Worm (Caenorhabditis elegans): ENCODE results near the gene EEED8.15.

The EEED8.15 gene

ce11 chrII:5384282-5384681, 34.7 kb upstream of the EEED8.15 start:
- TF ChIP-seq ceh-13 (GFP tag; optimal IDR thresholded peaks at IDR 0.05) (no peak), sea-1 (GFP tag; conservative IDR thresholded peaks at IDR 0.05) (no peak), B0310.2 (tag; optimal IDR thresholded peaks at IDR 0.05) (no peak), aly-1 (tag; optimal IDR thresholded peaks at IDR 0.05) (no peak), tra-4 (tag; optimal IDR thresholded peaks at IDR 0.05) (no peak), ceh-36 (tag; optimal IDR thresholded peaks at IDR 0.05) (no peak), scrt-1 (GFP tag; IDR thresholded peaks at IDR 0.05) (no peak), ets-7 (tag; optimal IDR thresholded peaks at IDR 0.05) (no peak), pes-1 (GFP tag; IDR thresholded peaks at IDR 0.05) (no peak), ama-1 (optimal IDR thresholded peaks at IDR 0.05) (no peak), flt-1 (GFP tag; IDR thresholded peaks at IDR 0.05) (no peak), tbx-11 (GFP tag; IDR thresholded peaks at IDR 0.05) (no peak)

- TF ChIP-seq ceh-36 (tag; optimal IDR thresholded peaks at IDR 0.05) (no peak), aly-1 (tag; optimal IDR thresholded peaks at IDR 0.05) (no peak), sea-1 (GFP tag; conservative IDR thresholded peaks at IDR 0.05) (no peak), ceh-13 (GFP tag; optimal IDR thresholded peaks at IDR 0.05) (no peak), F13C5.2 (tag; optimal IDR thresholded peaks at IDR 0.05) (no peak), ets-7 (tag; optimal IDR thresholded peaks at IDR 0.05) (no peak), ama-1 (optimal IDR thresholded peaks at IDR 0.05) (no peak), tra-4 (tag; optimal IDR thresholded peaks at IDR 0.05) (no peak), tbx-37 (GFP tag; conservative IDR thresholded peaks at IDR 0.05) (no peak), scrt-1 (GFP tag; IDR thresholded peaks at IDR 0.05) (no peak), hmbx-1 (tag; optimal IDR thresholded peaks at IDR 0.05) (no peak), B0310.2 (tag; optimal IDR thresholded peaks at IDR 0.05) (no peak)
Measured at ce11 chrII:5387217-5387616, 31.8 kb upstream of the EEED8.15 start, which contains the start of gene ccpp-6. Gene ccpp-6, minus strand, starts transcription at chrII:5387317.

ce11 chrII:5388786-5389421, 30.1 kb upstream of the EEED8.15 start, which contains the start of gene rsp-4:
Gene rsp-4, minus strand, starts transcription at chrII:5388836.
- TF ChIP-seq tbx-11 (GFP tag; IDR thresholded peaks at IDR 0.05) (no peak), hnd-1 (tag; optimal IDR thresholded peaks at IDR 0.05) (no peak), pes-1 (GFP tag; IDR thresholded peaks at IDR 0.05) (no peak), F13C5.2 (tag; optimal IDR thresholded peaks at IDR 0.05) (no peak), B0310.2 (tag; optimal IDR thresholded peaks at IDR 0.05) (no peak), hmbx-1 (tag; optimal IDR thresholded peaks at IDR 0.05) (no peak), tbx-37 (GFP tag; conservative IDR thresholded peaks at IDR 0.05) (no peak), ets-7 (tag; optimal IDR thresholded peaks at IDR 0.05) (no peak), ceh-13 (GFP tag; optimal IDR thresholded peaks at IDR 0.05) (no peak), tra-4 (tag; optimal IDR thresholded peaks at IDR 0.05) (no peak)

DNA sequence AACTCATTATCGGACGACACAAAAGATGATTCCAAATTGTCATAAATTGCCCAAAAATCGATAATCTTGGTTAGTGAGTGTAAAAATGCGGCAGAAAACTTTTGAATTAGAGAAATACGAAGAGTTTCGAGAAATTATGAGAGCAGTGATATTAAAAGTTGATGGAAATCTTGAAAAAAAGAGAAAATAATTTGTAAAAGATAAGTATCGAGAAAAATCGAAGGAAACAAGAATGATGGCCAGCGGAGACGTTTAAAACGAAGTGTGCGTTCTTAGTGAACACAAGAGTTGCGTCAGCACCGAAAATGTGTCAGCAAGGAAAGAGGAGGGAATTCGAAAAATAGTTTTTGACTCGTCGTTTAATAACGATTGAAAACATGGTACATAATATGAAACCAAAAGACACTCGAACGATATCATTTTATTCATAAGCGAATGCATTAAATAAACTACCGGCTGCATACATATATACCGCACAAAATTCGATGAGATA, 29.2 kb upstream of the EEED8.15 start, which contains the start of gene ndx-6:
Gene ndx-6 (minus strand): TSS at position 51 of the 493 bp plus-strand sequence.
- TF ChIP-seq pes-1 (GFP tag; IDR thresholded peaks at IDR 0.05) = peak; percentile 66
- peak; percentile 7 for TF ChIP-seq hmbx-1 (tag; optimal IDR thresholded peaks at IDR 0.05)
- peak; percentile 20 for TF ChIP-seq ets-7 (tag; optimal IDR thresholded peaks at IDR 0.05)
- TF ChIP-seq ceh-36 (tag; optimal IDR thresholded peaks at IDR 0.05) = peak; percentile 30
- TF ChIP-seq ceh-13 (GFP tag; optimal IDR thresholded peaks at IDR 0.05) = no peak
- no peak for TF ChIP-seq sea-1 (GFP tag; conservative IDR thresholded peaks at IDR 0.05)
- peak; percentile 45; the same call in 1 of the 2 replicates for TF ChIP-seq tbx-37 (GFP tag; conservative IDR thresholded peaks at IDR 0.05)
- no peak for TF ChIP-seq ama-1 (optimal IDR thresholded peaks at IDR 0.05)
- TF ChIP-seq F13C5.2 (tag; optimal IDR thresholded peaks at IDR 0.05) = peak; percentile 56

- TF ChIP-seq pes-1 (GFP tag; IDR thresholded peaks at IDR 0.05) (no peak), hmbx-1 (tag; optimal IDR thresholded peaks at IDR 0.05) (no peak), ceh-13 (GFP tag; optimal IDR thresholded peaks at IDR 0.05) (no peak), scrt-1 (GFP tag; IDR thresholded peaks at IDR 0.05) (no peak)
Measured at ce11 chrII:5391447-5391846, 27.6 kb upstream of the EEED8.15 start.

- TF ChIP-seq ets-7 (tag; optimal IDR thresholded peaks at IDR 0.05) (no peak), hnd-1 (tag; optimal IDR thresholded peaks at IDR 0.05) (no peak), B0310.2 (tag; optimal IDR thresholded peaks at IDR 0.05) (no peak), ama-1 (optimal IDR thresholded peaks at IDR 0.05) (no peak), F13C5.2 (tag; optimal IDR thresholded peaks at IDR 0.05) (no peak)
Measured at ce11 chrII:5393090-5393489, 25.9 kb upstream of the EEED8.15 start, which contains the start of gene brap-2. Gene brap-2, minus strand, starts transcription at chrII:5393190.

ce11 chrII:5395594-5395993, 23.4 kb upstream of the EEED8.15 start, which contains the start of gene pink-1:
Gene pink-1, minus strand, starts transcription at chrII:5395694.
- TF ChIP-seq tbx-37 (GFP tag; conservative IDR thresholded peaks at IDR 0.05) (no peak), scrt-1 (GFP tag; IDR thresholded peaks at IDR 0.05) (no peak)

DNA sequence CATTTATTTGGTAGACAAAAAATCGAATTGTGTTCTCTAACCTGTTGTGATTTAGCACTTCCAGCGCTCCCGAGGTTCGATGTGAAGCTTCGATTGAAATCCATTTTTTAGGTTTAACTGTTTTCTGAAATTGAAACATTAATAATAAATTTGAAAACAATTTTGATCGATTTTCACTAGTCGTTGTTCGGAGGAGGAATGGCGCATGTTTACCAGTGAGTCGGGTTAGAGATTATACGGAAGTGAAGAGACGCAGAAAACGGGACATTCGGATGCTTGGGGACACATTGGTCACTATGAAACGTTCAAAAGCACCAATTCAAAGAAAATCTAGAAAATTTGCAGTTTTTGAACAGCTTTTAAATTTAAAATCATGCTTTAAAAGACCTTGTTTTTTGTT, 20.2 kb upstream of the EEED8.15 start, which contains the start of gene fbxl-3:
Gene fbxl-3 (minus strand): TSS at position 124 of the 400 bp plus-strand sequence.
- TF ChIP-seq F13C5.2 (tag; optimal IDR thresholded peaks at IDR 0.05) (no peak), B0310.2 (tag; optimal IDR thresholded peaks at IDR 0.05) (no peak), pes-1 (GFP tag; IDR thresholded peaks at IDR 0.05) (no peak), hmbx-1 (tag; optimal IDR thresholded peaks at IDR 0.05) (no peak), sea-1 (GFP tag; conservative IDR thresholded peaks at IDR 0.05) (no peak), hnd-1 (tag; optimal IDR thresholded peaks at IDR 0.05) (no peak), ceh-13 (GFP tag; optimal IDR thresholded peaks at IDR 0.05) (no peak), tbx-37 (GFP tag; conservative IDR thresholded peaks at IDR 0.05) (no peak), tbx-11 (GFP tag; IDR thresholded peaks at IDR 0.05) (no peak), ceh-36 (tag; optimal IDR thresholded peaks at IDR 0.05) (no peak), scrt-1 (GFP tag; IDR thresholded peaks at IDR 0.05) (no peak), tra-4 (tag; optimal IDR thresholded peaks at IDR 0.05) (no peak), flt-1 (GFP tag; IDR thresholded peaks at IDR 0.05) (no peak), ama-1 (optimal IDR thresholded peaks at IDR 0.05) (no peak), ets-7 (tag; optimal IDR thresholded peaks at IDR 0.05) (no peak), hmg-4 (GFP tag; optimal IDR thresholded peaks at IDR 0.05) (no peak), aly-1 (tag; optimal IDR thresholded peaks at IDR 0.05) (no peak)
